Fruit fly (Drosophila melanogaster): ENCODE results near the gene Cnep1r2.

dm6 chr3L:10658362-10659127 lies 20.6 kb downstream of the Cnep1r2 start:
- TF ChIP-seq h (optimal IDR thresholded peaks at IDR 0.05) (no peak), Myc (optimal IDR thresholded peaks at IDR 0.05) (no peak), ttk (optimal IDR thresholded peaks at IDR 0.05) (no peak), insv (optimal IDR thresholded peaks at IDR 0.05) (no peak)
